Fruit fly (Drosophila melanogaster): ENCODE results near the gene CG34433.

The CG34433 gene

DNA sequence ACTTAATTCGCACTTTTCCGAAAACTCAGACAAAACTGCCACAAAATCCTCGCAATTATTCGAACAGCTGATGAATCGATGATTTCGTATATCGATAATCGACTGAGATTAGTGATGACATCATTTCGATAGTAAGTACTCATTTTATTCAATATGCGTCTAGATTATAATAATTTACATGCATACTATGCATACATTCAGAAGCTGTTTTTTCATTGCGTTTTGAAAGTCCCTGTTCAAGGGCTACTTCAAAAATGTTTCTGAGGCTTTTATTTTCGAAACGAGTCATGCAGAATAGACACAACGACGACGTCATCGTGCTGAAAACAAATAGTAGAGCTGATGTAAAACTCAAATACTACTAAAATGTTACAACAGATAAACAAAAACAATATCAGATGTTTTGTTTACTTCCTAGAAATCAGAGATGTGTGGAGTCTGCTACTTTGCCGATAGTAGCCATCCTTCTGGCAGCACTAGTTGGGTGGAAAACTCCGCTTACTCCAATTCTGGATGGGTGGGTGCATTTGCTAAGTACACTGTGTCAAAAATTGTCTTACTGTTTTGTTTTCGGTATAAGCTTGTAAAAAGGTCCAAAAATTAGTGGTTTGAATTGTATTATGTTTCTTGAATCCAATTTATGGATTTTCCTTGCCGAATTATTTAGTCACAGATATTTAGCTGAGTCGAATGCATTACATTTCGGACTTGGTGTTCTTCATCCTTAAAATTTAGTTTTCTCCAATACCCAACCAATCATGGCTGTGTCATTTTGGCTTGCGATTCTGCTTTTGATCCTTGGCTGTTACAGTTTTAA lies 48.1 kb upstream of the CG34433 start, which contains the start of the genes CG2246 and CG31021 (continued):
- peak; percentile 94 for TF ChIP-seq Med (GFP tag)
- TF ChIP-seq CG9797 (GFP tag; optimal IDR thresholded peaks at IDR 0.05), result peak; percentile 30
- peak; percentile 22 for TF ChIP-seq vfl (GFP tag; optimal IDR thresholded peaks at IDR 0.05)
- 0 out of 2 replicates have a peak, but pooled peaks have one; percentile 7 for TF ChIP-seq Taf1 (GFP tag; IDR thresholded peaks at IDR 0.05)
- peak; percentile 45 for TF ChIP-seq grau (tag; optimal IDR thresholded peaks at IDR 0.05)
- TF ChIP-seq BEAF-32 (GFP tag; optimal IDR thresholded peaks at IDR 0.05), result peak; percentile 96
- TF ChIP-seq stc (GFP tag; IDR thresholded peaks at IDR 0.05), result peak; percentile 57
- TF ChIP-seq lbe (GFP tag; optimal IDR thresholded peaks at IDR 0.05), result no peak
- peak; percentile 82 for TF ChIP-seq CG11456 (GFP tag; IDR thresholded peaks at IDR 0.05)
- TF ChIP-seq CG14667 (GFP tag; IDR thresholded peaks at IDR 0.05), result no peak
- peak; percentile 75 for TF ChIP-seq CG12391 (tag; optimal IDR thresholded peaks at IDR 0.05)
- TF ChIP-seq CG4328 (GFP tag; optimal IDR thresholded peaks at IDR 0.05), result no peak
- TF ChIP-seq E2f1 (GFP tag; IDR thresholded peaks at IDR 0.05), result no peak; the same call in 1 of the 2 replicates
- TF ChIP-seq CG15269 (tag; optimal IDR thresholded peaks at IDR 0.05), result peak; percentile 28
- peak; percentile 62 for TF ChIP-seq fu2 (GFP tag; optimal IDR thresholded peaks at IDR 0.05)
- peak; percentile 72 for TF ChIP-seq HLH54F (GFP tag; optimal IDR thresholded peaks at IDR 0.05)
- TF ChIP-seq Six4 (GFP tag; optimal IDR thresholded peaks at IDR 0.05), result peak; percentile 21
- TF ChIP-seq CG11695 (GFP tag; IDR thresholded peaks at IDR 0.05), result no peak
- no peak for TF ChIP-seq Oaz (GFP tag; IDR thresholded peaks at IDR 0.05)
- TF ChIP-seq lola (GFP tag; optimal IDR thresholded peaks at IDR 0.05), result peak in 1 of 3 experiments; percentile 52
- TF ChIP-seq CG4404 (GFP tag; IDR thresholded peaks at IDR 0.05), result no peak
- peak; percentile 5 for TF ChIP-seq ewg (GFP tag; optimal IDR thresholded peaks at IDR 0.05)
- peak; percentile 11 for TF ChIP-seq Deaf1 (tag; optimal IDR thresholded peaks at IDR 0.05)
- no peak for TF ChIP-seq CG15479 (GFP tag; optimal IDR thresholded peaks at IDR 0.05)
- TF ChIP-seq Xrp1 (GFP tag; IDR thresholded peaks at IDR 0.05), result no peak
- TF ChIP-seq stwl (tag; optimal IDR thresholded peaks at IDR 0.05), result peak; percentile 76
- peak; percentile 43 for TF ChIP-seq grn (GFP tag; optimal IDR thresholded peaks at IDR 0.05)
- TF ChIP-seq CG6689 (GFP tag; IDR thresholded peaks at IDR 0.05), result no peak
- peak; percentile 65 for TF ChIP-seq tx (GFP tag; optimal IDR thresholded peaks at IDR 0.05)
- no peak for TF ChIP-seq Trl (optimal IDR thresholded peaks at IDR 0.05)
- peak; percentile 53 for TF ChIP-seq Trl (GFP tag; optimal IDR thresholded peaks at IDR 0.05)
- peak; percentile 48; the same call in 1 of the 2 replicates for TF ChIP-seq CG31441 (GFP tag; IDR thresholded peaks at IDR 0.05)
- TF ChIP-seq maf-S (GFP tag; optimal IDR thresholded peaks at IDR 0.05), result peak; percentile 2
- no peak for TF ChIP-seq cwo (GFP tag; optimal IDR thresholded peaks at IDR 0.05)
- no peak for TF ChIP-seq chm (GFP tag; IDR thresholded peaks at IDR 0.05)
- TF ChIP-seq sens (GFP tag), result peak; percentile 87
- peak; percentile 39 for TF ChIP-seq CG12744 (GFP tag; optimal IDR thresholded peaks at IDR 0.05)
- no peak for TF ChIP-seq oc (tag; optimal IDR thresholded peaks at IDR 0.05)
- TF ChIP-seq CG3065 (GFP tag; optimal IDR thresholded peaks at IDR 0.05), result no peak
- peak; percentile 32 for TF ChIP-seq Drgx (GFP tag; IDR thresholded peaks at IDR 0.05)
- TF ChIP-seq tup (GFP tag; optimal IDR thresholded peaks at IDR 0.05), result no peak
- TF ChIP-seq salm (tag; optimal IDR thresholded peaks at IDR 0.05), result no peak
- TF ChIP-seq CG6854 (GFP tag; optimal IDR thresholded peaks at IDR 0.05), result no peak
- no peak for TF ChIP-seq lov (optimal IDR thresholded peaks at IDR 0.05)
- no peak for TF ChIP-seq lov (GFP tag; IDR thresholded peaks at IDR 0.05)
- TF ChIP-seq Scr (GFP tag; IDR thresholded peaks at IDR 0.05; ENCODE audit: partially characterized antibody), result peak; percentile 81
- TF ChIP-seq CkIIα-i1 (GFP tag; IDR thresholded peaks at IDR 0.05), result no peak
- TF ChIP-seq peb (GFP tag; IDR thresholded peaks at IDR 0.05), result no peak
- TF ChIP-seq Max (GFP tag; optimal IDR thresholded peaks at IDR 0.05), result peak; percentile 49
- peak; percentile 56 for TF ChIP-seq CG7786 (GFP tag; optimal IDR thresholded peaks at IDR 0.05)
